Fruit fly (Drosophila melanogaster): ENCODE measurements around the gene Dref.

The Dref gene

DNA sequence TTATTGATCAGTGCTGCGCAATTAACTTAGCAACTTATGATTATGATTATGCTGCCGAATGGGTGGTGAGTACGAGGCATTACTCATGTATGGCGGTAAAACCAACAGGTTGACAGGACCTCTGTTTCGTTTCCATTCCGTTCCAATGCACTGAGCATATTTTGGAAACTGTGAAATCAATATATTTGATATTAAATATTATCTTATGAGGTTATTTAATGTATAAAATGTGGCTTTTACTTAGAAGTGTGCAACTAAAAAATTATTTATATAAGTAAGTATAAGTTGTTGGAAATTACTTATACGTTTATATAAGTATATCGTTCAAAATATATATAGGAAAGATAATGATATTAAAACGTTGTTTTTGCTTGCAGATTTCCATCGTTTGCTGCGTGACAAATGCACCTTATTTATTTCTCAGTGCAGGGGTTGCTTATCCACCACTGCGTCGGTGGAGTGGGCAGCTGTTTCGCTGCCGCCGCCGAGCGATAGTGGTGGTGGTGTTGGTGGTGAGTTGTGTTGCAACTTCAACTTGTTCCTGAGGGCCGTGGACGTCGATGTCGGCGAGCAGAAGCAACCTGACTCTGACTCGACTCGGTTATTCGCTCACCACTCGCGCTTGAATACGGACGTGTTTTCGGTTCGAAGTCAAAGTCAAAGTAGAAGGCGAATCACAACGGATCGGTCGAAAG lies 17.2 kb upstream of the Dref start, which contains the start of gene bib:
bib (plus strand) TSS at position 568 of the 695 bp plus-strand sequence.
- TF ChIP-seq CG8478 (optimal IDR thresholded peaks at IDR 0.05) (no peak), CTCF (optimal IDR thresholded peaks at IDR 0.05) (no peak)

- TF ChIP-seq CG8478 (optimal IDR thresholded peaks at IDR 0.05) = no peak
- no peak for TF ChIP-seq CTCF (optimal IDR thresholded peaks at IDR 0.05)
These were observed 15.5 kb upstream of the Dref start for dm6 chr2L:9982516-9982915.

DNA sequence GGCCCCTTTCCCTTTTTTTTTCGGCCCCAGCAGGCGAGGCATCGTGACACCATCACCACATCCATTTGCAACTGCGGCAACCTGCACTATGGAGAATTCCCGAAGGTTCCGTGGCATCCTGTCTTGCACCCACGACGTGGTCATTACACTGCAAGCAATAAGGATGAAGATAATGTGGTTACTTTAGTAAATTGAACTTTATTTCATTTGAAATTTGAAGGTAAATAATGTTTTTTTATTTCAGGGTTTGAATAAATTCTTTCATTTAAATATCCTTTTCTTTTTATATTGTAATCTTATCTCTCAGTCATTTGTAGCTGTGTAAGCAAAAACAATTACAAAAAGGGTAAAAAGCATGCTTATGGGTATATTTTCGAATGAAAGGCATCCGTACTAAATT lies 14.8 kb upstream of the Dref start:
- TF ChIP-seq CG8478 (optimal IDR thresholded peaks at IDR 0.05) (no peak), CTCF (optimal IDR thresholded peaks at IDR 0.05) (no peak)

DNA sequence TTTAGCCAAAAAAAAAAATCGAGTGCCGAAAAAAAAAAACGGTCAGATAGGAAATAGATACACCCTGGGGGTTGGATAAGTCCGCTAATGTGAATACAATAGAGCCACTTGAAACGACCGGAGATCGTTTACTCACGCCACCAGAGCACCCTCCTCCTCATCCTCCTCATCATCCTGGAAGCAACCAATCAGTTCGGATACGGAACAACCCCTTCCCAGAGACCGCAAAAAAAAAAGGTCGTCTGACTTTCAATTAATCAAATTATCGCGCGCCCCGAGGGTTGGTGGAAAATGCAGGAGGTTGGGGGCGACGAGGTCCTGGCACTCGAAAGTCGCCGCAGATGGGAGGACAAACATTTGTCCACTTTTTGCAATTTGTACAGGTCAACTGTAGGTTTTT lies 5.6 kb upstream of the Dref start:
- TF ChIP-seq CTCF (optimal IDR thresholded peaks at IDR 0.05) (no peak), CG8478 (optimal IDR thresholded peaks at IDR 0.05) (no peak)

DNA sequence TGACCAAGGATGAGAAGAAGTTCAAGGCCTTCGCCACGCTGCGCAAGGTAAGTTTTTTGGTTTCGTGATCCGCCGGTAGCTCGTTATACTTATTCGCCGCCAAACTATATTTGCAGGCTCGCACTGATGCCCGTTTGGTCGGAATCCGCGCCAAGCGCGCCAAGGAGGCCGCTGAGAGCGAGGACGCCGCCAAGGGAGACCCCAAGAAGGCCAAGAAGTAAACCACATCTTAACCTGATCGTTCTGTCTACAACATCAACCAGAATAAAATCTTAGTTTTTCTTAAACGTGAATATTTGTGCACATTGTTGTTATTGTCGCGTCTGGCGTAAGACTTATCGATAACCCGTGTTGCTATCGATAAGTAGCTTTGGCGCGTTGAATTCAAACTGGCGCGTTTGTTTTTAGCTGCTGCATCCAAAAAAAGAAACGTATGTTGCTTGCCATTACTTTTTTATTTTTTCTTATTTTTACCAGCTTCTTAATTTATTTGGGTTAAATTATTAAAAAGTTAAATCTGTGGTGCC lies 1.2 kb upstream of the Dref start:
- no peak for TF ChIP-seq CTCF (optimal IDR thresholded peaks at IDR 0.05)
- no peak for TF ChIP-seq CG8478 (optimal IDR thresholded peaks at IDR 0.05)

DNA sequence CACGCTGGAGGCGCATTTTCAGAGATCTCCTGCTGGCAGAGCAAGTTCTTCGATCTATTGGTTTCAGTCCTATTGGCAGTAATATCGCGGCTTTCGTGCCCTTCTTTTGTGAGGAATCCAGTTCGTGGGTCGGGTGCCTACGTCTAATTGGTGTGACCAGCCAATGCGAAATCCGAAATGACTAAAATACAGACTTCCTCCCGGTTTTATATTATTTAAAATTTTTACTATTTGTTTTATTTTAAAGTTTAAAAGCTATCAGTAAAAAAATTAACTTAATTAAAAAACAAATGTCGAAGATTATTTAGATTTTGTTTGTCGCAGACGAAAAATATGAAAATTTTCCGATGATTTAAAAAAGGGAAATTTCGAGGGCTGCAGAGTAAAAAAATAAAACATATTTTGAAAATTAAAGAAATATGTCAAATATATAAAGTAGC lies 3.4 kb downstream of the Dref start, which contains the start of gene CG5850:
CG5850 (minus strand) TSS at position 347 of the 440 bp plus-strand sequence.
- TF ChIP-seq CG8478 (optimal IDR thresholded peaks at IDR 0.05) (no peak), CTCF (optimal IDR thresholded peaks at IDR 0.05) (no peak)

DNA sequence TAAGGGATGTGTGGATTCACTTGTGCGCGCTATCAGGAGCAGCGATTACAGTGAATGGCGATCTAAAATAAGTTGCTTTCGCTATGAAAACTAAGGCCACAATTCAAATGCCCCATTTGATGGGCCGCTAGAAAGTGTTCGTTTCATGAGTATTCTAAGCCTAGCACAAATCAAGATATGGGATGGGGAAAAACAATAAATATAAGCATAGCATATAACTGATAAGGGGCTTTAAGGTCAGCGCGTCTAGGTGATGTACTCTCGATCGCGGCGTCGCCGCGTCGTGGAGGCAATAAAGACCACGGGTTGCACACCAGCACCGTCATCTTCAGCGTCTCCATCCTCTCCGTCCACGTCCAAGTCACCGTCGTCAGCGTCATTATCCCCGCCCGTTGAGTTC lies 6.3 kb downstream of the Dref start:
- TF ChIP-seq CTCF (optimal IDR thresholded peaks at IDR 0.05) = no peak
- TF ChIP-seq CG8478 (optimal IDR thresholded peaks at IDR 0.05) = no peak

- TF ChIP-seq CG8478 (optimal IDR thresholded peaks at IDR 0.05) (no peak), CTCF (optimal IDR thresholded peaks at IDR 0.05) (no peak)
These were observed 9.9 kb downstream of the Dref start, which contains the start of the genes CG4658 and CG5846 for dm6 chr2L:9956993-9957652. Gene CG4658, plus strand, starts transcription at chr2L:9957132. Gene CG5846, minus strand, starts transcription at chr2L:9957237.

dm6 chr2L:9954696-9955095 lies 12.3 kb downstream of the Dref start:
- no peak for TF ChIP-seq CG8478 (optimal IDR thresholded peaks at IDR 0.05)
- TF ChIP-seq CTCF (optimal IDR thresholded peaks at IDR 0.05) = no peak

- TF ChIP-seq CG8478 (optimal IDR thresholded peaks at IDR 0.05) = no peak
These were observed 12.9 kb downstream of the Dref start, which contains the start of the genes CG13126 and CG4709 for dm6 chr2L:9954119-9954518. Gene CG13126, minus strand, starts transcription at chr2L:9954181. Gene CG4709, plus strand, starts transcription at chr2L:9954325.

DNA sequence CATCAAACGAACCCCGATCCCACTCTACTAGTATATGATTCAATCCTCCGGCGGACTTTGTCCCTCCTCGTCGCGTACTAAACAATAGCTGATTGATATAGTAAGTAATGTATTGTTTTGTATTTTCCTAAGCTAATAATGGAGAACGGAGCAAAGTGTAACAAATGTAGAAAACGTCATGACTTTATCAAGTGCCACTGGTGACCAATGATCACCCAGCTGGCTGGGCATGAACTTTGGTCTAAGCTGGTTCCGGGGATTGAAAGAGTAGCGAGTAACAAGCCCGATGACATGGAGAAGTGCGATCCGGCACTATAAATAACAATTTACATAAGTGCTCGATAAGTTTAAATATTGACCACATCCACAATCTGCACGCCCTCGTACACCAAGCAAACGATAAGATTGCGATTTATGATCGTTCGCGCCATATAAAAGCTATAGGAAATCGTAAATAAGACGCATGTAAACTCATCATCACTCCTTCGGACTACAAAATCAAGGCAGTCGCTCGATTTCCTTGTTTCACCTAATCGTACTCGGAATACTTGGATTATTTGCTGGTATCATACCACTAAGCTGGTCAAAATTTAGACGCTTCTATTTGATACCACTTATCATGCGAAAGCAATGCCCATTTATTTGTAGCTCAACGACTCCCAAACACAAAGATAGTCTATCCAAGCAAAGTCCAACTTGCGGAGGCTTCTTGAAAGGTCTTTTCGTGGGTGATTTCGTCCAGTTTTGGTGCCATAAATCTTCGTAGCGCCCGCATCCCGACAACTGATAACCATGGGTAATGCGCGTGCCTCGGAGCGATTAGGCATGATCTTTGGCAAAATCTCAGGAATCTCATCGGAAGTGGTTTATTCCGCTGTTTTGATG lies 17.6 kb downstream of the Dref start:
- no peak for TF ChIP-seq CTCF (optimal IDR thresholded peaks at IDR 0.05)
- TF ChIP-seq CG8478 (optimal IDR thresholded peaks at IDR 0.05) = no peak

- TF ChIP-seq CTCF (optimal IDR thresholded peaks at IDR 0.05) (no peak), CG8478 (optimal IDR thresholded peaks at IDR 0.05) (no peak)
These were observed 18.5 kb downstream of the Dref start for dm6 chr2L:9948520-9948858.

DNA sequence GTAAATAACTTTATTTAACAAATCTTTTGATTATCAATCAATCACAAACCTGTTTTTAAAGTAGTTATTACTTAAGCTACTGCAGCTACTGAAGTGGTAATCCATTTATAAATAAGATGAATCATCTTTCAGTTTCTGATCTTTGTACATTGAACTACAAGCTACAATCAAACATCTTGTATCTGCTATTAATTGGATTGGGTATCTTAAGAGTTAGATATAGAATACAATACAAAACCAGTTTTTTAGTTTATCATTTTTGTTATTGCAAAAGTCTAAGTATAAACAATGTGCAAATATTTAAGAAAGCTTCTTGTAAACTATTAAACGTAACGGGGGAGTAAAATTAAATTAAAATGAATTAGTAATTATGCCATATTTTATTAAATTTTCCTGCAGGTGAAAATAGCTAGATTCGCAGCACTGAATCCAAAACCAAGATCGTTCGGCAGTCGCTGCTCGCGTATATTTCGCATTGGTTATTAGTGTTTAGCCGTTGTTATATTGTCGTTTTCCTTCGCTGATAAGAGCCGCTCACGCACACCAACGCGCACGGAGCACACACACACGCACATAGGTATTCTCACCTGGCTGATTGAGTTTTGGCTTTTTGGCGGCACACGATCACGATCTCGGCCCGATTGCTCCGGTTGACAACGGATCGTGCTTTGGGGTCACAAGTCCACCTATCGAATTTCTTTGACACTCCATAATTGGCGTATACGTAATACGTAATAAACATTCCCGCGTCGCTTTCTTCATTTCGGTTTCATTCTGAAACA lies 19.1 kb downstream of the Dref start:
- TF ChIP-seq CTCF (optimal IDR thresholded peaks at IDR 0.05) (no peak), CG8478 (optimal IDR thresholded peaks at IDR 0.05) (no peak)

dm6 chr2L:9947265-9947664 lies 19.8 kb downstream of the Dref start, which contains the start of gene CG5853:
Gene CG5853, minus strand, starts transcription at chr2L:9947648.
- TF ChIP-seq CG8478 (optimal IDR thresholded peaks at IDR 0.05) = no peak
- no peak for TF ChIP-seq CTCF (optimal IDR thresholded peaks at IDR 0.05)

Measured in S2 (cell line).